Fruit fly (Drosophila melanogaster): ENCODE data around the gene CG8032.

Gene CG8032

dm6 chr3R:8711890-8712449 is 48.1 kb downstream of the CG8032 start (continued):
- TF ChIP-seq CG12391 (tag; optimal IDR thresholded peaks at IDR 0.05) (peak; percentile 28), Atf6 (GFP tag; IDR thresholded peaks at IDR 0.05) (no peak), Oaz (GFP tag; IDR thresholded peaks at IDR 0.05) (no peak), lab (GFP tag; optimal IDR thresholded peaks at IDR 0.05) (no peak), CG6254 (GFP tag; optimal IDR thresholded peaks at IDR 0.05) (no peak), CG12299 (tag; optimal IDR thresholded peaks at IDR 0.05) (no peak), disco-r (GFP tag; optimal IDR thresholded peaks at IDR 0.05) (no peak), Antp (GFP tag; optimal IDR thresholded peaks at IDR 0.05) (no peak), Nf-YB (GFP tag; optimal IDR thresholded peaks at IDR 0.05) (no peak), unc-4 (GFP tag; IDR thresholded peaks at IDR 0.05; ENCODE audit: partially characterized antibody) (no peak), CG2712 (tag; optimal IDR thresholded peaks at IDR 0.05) (peak; percentile 8), grn (GFP tag; optimal IDR thresholded peaks at IDR 0.05) (no peak), Hr3 (GFP tag; optimal IDR thresholded peaks at IDR 0.05) (no peak), Dref (GFP tag; IDR thresholded peaks at IDR 0.05) (no peak), CG1792 (GFP tag; optimal IDR thresholded peaks at IDR 0.05) (no peak), CG15269 (tag; optimal IDR thresholded peaks at IDR 0.05) (peak; percentile 9), lbe (GFP tag; optimal IDR thresholded peaks at IDR 0.05) (no peak), Ravus (GFP tag; IDR thresholded peaks at IDR 0.05) (no peak), pb (GFP tag; optimal IDR thresholded peaks at IDR 0.05) (no peak), CG15514 (GFP tag; optimal IDR thresholded peaks at IDR 0.05) (no peak), PHDP (tag; optimal IDR thresholded peaks at IDR 0.05) (peak; percentile 3), CG10274 (GFP tag; optimal IDR thresholded peaks at IDR 0.05) (no peak), CG17612 (GFP tag; IDR thresholded peaks at IDR 0.05) (no peak), sd (tag; optimal IDR thresholded peaks at IDR 0.05) (peak; percentile 16), grau (tag; optimal IDR thresholded peaks at IDR 0.05) (no peak), CG13424 (tag; optimal IDR thresholded peaks at IDR 0.05) (peak; percentile 17), ab (GFP tag; optimal IDR thresholded peaks at IDR 0.05) (no peak), CG31224 (GFP tag; IDR thresholded peaks at IDR 0.05) (no peak), CG11504 (tag; optimal IDR thresholded peaks at IDR 0.05) (peak; percentile 49), ara (GFP tag; IDR thresholded peaks at IDR 0.05) (no peak), Optix (GFP tag; IDR thresholded peaks at IDR 0.05) (0 out of 3 replicates have a peak, but pooled peaks have one; percentile 26), CG7745 (tag; optimal IDR thresholded peaks at IDR 0.05) (no peak), CG12071 (GFP tag; optimal IDR thresholded peaks at IDR 0.05) (no peak), CG13624 (GFP tag; optimal IDR thresholded peaks at IDR 0.05) (no peak), gro (GFP tag; optimal IDR thresholded peaks at IDR 0.05) (no peak), CG4282 (GFP tag; optimal IDR thresholded peaks at IDR 0.05) (no peak), Xbp1 (GFP tag; optimal IDR thresholded peaks at IDR 0.05) (no peak), CG10147 (GFP tag; optimal IDR thresholded peaks at IDR 0.05) (no peak), tx (GFP tag; optimal IDR thresholded peaks at IDR 0.05) (no peak), Fer1 (GFP tag; optimal IDR thresholded peaks at IDR 0.05) (no peak), hb (GFP tag; IDR thresholded peaks at IDR 0.05; ENCODE audit: partially characterized antibody) (no peak), CG10565 (GFP tag; optimal IDR thresholded peaks at IDR 0.05) (no peak), CG6689 (GFP tag; IDR thresholded peaks at IDR 0.05) (no peak), NC2β (GFP tag; optimal IDR thresholded peaks at IDR 0.05) (no peak), psq (GFP tag; optimal IDR thresholded peaks at IDR 0.05) (no peak), CG3407 (GFP tag; optimal IDR thresholded peaks at IDR 0.05) (peak; percentile 23), lmd (GFP tag; IDR thresholded peaks at IDR 0.05) (no peak), dmrt11E (tag; optimal IDR thresholded peaks at IDR 0.05) (no peak), gcm (GFP tag; optimal IDR thresholded peaks at IDR 0.05) (no peak), CG12104 (GFP tag; optimal IDR thresholded peaks at IDR 0.05) (no peak), Awh (GFP tag; IDR thresholded peaks at IDR 0.05) (no peak), CTCF (GFP tag; optimal IDR thresholded peaks at IDR 0.05) (no peak)
